Fruit fly (Drosophila melanogaster): Measurements from ENCODE around the gene Trmt112.

The Trmt112 gene

DNA sequence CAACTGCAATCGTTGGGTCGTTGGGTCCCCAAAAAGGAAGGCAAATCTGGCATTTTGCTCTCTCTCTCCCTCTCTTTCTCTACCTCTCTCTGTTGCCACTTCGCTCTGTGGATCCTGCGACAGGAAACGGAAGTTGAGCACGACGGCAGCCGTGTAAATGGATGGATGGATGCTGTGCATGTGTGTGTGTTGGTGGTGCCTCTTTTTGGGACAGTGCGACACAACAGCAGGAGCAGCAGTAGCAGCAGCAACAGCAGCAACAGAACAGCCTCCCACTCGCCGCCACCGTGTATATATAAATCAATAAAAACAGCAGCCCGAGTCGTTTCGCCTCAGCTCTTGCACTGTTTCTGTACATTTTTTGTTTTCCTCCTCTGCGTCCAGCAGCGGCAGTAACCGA lies 24.6 kb downstream of the Trmt112 start:
- TF ChIP-seq trh (GFP tag; optimal IDR thresholded peaks at IDR 0.05), result no peak
- TF ChIP-seq CG6254 (GFP tag; optimal IDR thresholded peaks at IDR 0.05), result no peak
- peak; percentile 67 for TF ChIP-seq Ets97D (GFP tag; optimal IDR thresholded peaks at IDR 0.05)
- peak; percentile 65 for TF ChIP-seq CG34376 (GFP tag; optimal IDR thresholded peaks at IDR 0.05)
- no peak for TF ChIP-seq CG12219 (GFP tag; optimal IDR thresholded peaks at IDR 0.05)
- TF ChIP-seq maf-S (GFP tag; optimal IDR thresholded peaks at IDR 0.05), result no peak
- TF ChIP-seq Fer1 (GFP tag; optimal IDR thresholded peaks at IDR 0.05), result peak; percentile 49
- no peak for TF ChIP-seq bsh (GFP tag; optimal IDR thresholded peaks at IDR 0.05)
- TF ChIP-seq CG32532 (GFP tag; IDR thresholded peaks at IDR 0.05), result 0 out of 2 replicates have a peak, but pooled peaks have one; percentile 6
- TF ChIP-seq CG16813 (GFP tag; IDR thresholded peaks at IDR 0.05; ENCODE audit: partially characterized antibody), result no peak
- TF ChIP-seq scrt (GFP tag; optimal IDR thresholded peaks at IDR 0.05), result peak; percentile 66
- TF ChIP-seq CG12071 (GFP tag; optimal IDR thresholded peaks at IDR 0.05), result peak; percentile 33
- peak; percentile 21 for TF ChIP-seq Hmr (GFP tag; optimal IDR thresholded peaks at IDR 0.05)
- 0 out of 3 replicates have a peak, but pooled peaks have one; percentile 9 for TF ChIP-seq Dbx (GFP tag; IDR thresholded peaks at IDR 0.05)
- peak; percentile 28 for TF ChIP-seq Deaf1 (tag; optimal IDR thresholded peaks at IDR 0.05)
- peak; percentile 33 for TF ChIP-seq CG6854 (GFP tag; optimal IDR thresholded peaks at IDR 0.05)
- peak; percentile 80 for TF ChIP-seq Med (GFP tag)
- 0 out of 3 replicates have a peak, but pooled peaks have one; percentile 10 for TF ChIP-seq ci (GFP tag; IDR thresholded peaks at IDR 0.05)
- TF ChIP-seq onecut (GFP tag; IDR thresholded peaks at IDR 0.05), result peak; percentile 70
- peak; percentile 60 for TF ChIP-seq CG6765 (GFP tag; optimal IDR thresholded peaks at IDR 0.05)
- peak; percentile 33 for TF ChIP-seq nom (GFP tag; optimal IDR thresholded peaks at IDR 0.05)
- peak; percentile 40 for TF ChIP-seq Hand (GFP tag; optimal IDR thresholded peaks at IDR 0.05)
- peak; percentile 38 for TF ChIP-seq CG17385 (GFP tag; optimal IDR thresholded peaks at IDR 0.05)
- TF ChIP-seq CG16779 (GFP tag; IDR thresholded peaks at IDR 0.05), result peak; percentile 56; the same call in 1 of the 2 replicates
- peak; percentile 34 for TF ChIP-seq Meics (GFP tag; optimal IDR thresholded peaks at IDR 0.05)
- peak; percentile 44 for TF ChIP-seq pfk (GFP tag; optimal IDR thresholded peaks at IDR 0.05)
- peak; percentile 61 for TF ChIP-seq lab (GFP tag; optimal IDR thresholded peaks at IDR 0.05)
- TF ChIP-seq CG4282 (GFP tag; optimal IDR thresholded peaks at IDR 0.05), result no peak
- peak; percentile 10 for TF ChIP-seq B-H2 (GFP tag; optimal IDR thresholded peaks at IDR 0.05)
- peak; percentile 43 for TF ChIP-seq CG13894 (tag; optimal IDR thresholded peaks at IDR 0.05)
- peak; percentile 32 for TF ChIP-seq CG15514 (GFP tag; optimal IDR thresholded peaks at IDR 0.05)
- peak; percentile 24 to 25 for TF ChIP-seq Trl (optimal IDR thresholded peaks at IDR 0.05)
- TF ChIP-seq Trl (GFP tag; optimal IDR thresholded peaks at IDR 0.05), result no peak
- TF ChIP-seq Rfx (GFP tag; IDR thresholded peaks at IDR 0.05), result peak; percentile 31; the same call in 1 of the 2 replicates
- TF ChIP-seq CG13296 (GFP tag; optimal IDR thresholded peaks at IDR 0.05), result peak; percentile 35
- TF ChIP-seq mirr (GFP tag; optimal IDR thresholded peaks at IDR 0.05), result peak; percentile 44
- TF ChIP-seq CG7786 (GFP tag; optimal IDR thresholded peaks at IDR 0.05), result no peak
- 0 out of 2 replicates have a peak, but pooled peaks have one; percentile 12 for TF ChIP-seq CG17328 (GFP tag; IDR thresholded peaks at IDR 0.05)

DNA sequence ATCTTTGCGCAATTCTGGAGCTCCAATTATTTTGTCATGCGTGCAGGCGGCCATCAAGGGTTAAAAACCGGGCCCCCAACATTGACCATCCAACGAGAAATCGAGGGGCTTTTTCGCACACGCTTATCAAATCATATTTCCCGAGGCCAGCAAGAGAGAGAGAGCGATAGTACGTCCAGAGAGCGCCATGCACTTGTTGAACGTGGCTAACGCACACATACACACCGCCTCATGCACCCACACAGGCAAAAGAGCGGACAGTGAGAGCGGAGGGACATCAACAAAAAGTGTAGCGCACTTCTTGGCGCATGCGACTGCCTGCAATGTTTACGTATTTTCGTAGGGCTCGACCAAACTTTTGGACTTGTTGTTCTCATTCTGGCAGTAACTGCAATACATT lies 30.2 kb downstream of the Trmt112 start:
- TF ChIP-seq CG12071 (GFP tag; optimal IDR thresholded peaks at IDR 0.05), result no peak
- no peak for TF ChIP-seq chif (GFP tag; optimal IDR thresholded peaks at IDR 0.05)
- TF ChIP-seq nerfin-2 (GFP tag; IDR thresholded peaks at IDR 0.05; ENCODE audit: partially characterized antibody), result no peak
- peak; percentile 99 for TF ChIP-seq scrt (GFP tag; optimal IDR thresholded peaks at IDR 0.05)
- TF ChIP-seq CG12219 (GFP tag; optimal IDR thresholded peaks at IDR 0.05), result no peak
- TF ChIP-seq CG11504 (tag; optimal IDR thresholded peaks at IDR 0.05), result no peak
- TF ChIP-seq CG17802 (tag; optimal IDR thresholded peaks at IDR 0.05), result no peak
- peak; percentile 30 for TF ChIP-seq ewg (GFP tag; optimal IDR thresholded peaks at IDR 0.05)
- TF ChIP-seq pfk (GFP tag; optimal IDR thresholded peaks at IDR 0.05), result no peak
- peak; percentile 27 to 54 for TF ChIP-seq Trl (optimal IDR thresholded peaks at IDR 0.05)
- TF ChIP-seq Trl (GFP tag; optimal IDR thresholded peaks at IDR 0.05), result no peak
- TF ChIP-seq BtbVII (GFP tag; optimal IDR thresholded peaks at IDR 0.05), result no peak
- TF ChIP-seq chinmo (GFP tag; IDR thresholded peaks at IDR 0.05; ENCODE audit: partially characterized antibody), result 0 out of 4 replicates have a peak, but pooled peaks have one; percentile 15
- no peak for TF ChIP-seq CG4617 (GFP tag; optimal IDR thresholded peaks at IDR 0.05; ENCODE audit: borderline replicate concordance)
- peak; percentile 23 for TF ChIP-seq cg (GFP tag; optimal IDR thresholded peaks at IDR 0.05)
- TF ChIP-seq Med (GFP tag), result peak; percentile 26
- no peak for TF ChIP-seq inv (GFP tag; IDR thresholded peaks at IDR 0.05; ENCODE audit: partially characterized antibody)
- no peak for TF ChIP-seq sug (tag; optimal IDR thresholded peaks at IDR 0.05)
